Fruit fly (Drosophila melanogaster) whole organism, embryonic: ENCODE data around the gene CG6738.
A peak's percentile ranks its signal among the peaks of the same experiment; 100 is the strongest.

Experiments used
- ATbp ChIP-seq: fragments of 200-800 bp; sonication (Bioruptor generic); optimal IDR thresholded peaks from 2 replicates; lab custom pipeline; 2017; ENCODE audit warnings: missing biosample characterization, mild to moderate bottlenecking, missing genetic modification characterization, missing genetic modification reagents
- Abd-B ChIP-seq: fragments of 200-800 bp; sonication (Bioruptor generic); optimal IDR thresholded peaks from 2 replicates; lab custom pipeline; 2018; ENCODE audit warnings: missing biosample characterization, mild to moderate bottlenecking, missing genetic modification characterization, moderate library complexity
- Bdp1 ChIP-seq: fragments of 200-800 bp; sonication (Bioruptor generic); optimal IDR thresholded peaks from 3 replicates; lab custom pipeline; 2016; ENCODE audit warnings: missing biosample characterization, missing genetic modification characterization
- Blimp-1 ChIP-seq: fragments of 200-800 bp; sonication (Bioruptor generic); optimal IDR thresholded peaks from 3 replicates; lab custom pipeline; 2018; ENCODE audit warnings: missing biosample characterization, missing genetic modification characterization, mild to moderate bottlenecking, moderate library complexity, missing genetic modification reagents
- CG10565 ChIP-seq: fragments of 200-800 bp; sonication (Bioruptor generic); optimal IDR thresholded peaks from 3 replicates; lab custom pipeline; 2016; ENCODE audit warnings: missing biosample characterization, mild to moderate bottlenecking, missing genetic modification characterization
- CG10654 ChIP-seq: fragments of 200-800 bp; sonication (Bioruptor generic); optimal IDR thresholded peaks from 2 replicates; lab custom pipeline; 2016; ENCODE audit warnings: missing biosample characterization, missing genetic modification characterization
- CG13296 ChIP-seq: fragments of 200-800 bp; sonication (Bioruptor generic); optimal IDR thresholded peaks from 3 replicates; lab custom pipeline; 2018; ENCODE audit warnings: missing biosample characterization, mild to moderate bottlenecking, missing genetic modification characterization
- CG13424 ChIP-seq: fragments of 200-800 bp; sonication (Bioruptor generic); optimal IDR thresholded peaks from 2 replicates; lab custom pipeline; 2019; ENCODE audit warnings: missing biosample characterization, mild to moderate bottlenecking, missing genetic modification characterization, moderate library complexity
- CG13624 ChIP-seq: fragments of 200-800 bp; sonication (Bioruptor generic); optimal IDR thresholded peaks from 2 replicates; lab custom pipeline; 2016; ENCODE audit warnings: missing biosample characterization, missing genetic modification characterization
- CG14860 ChIP-seq: fragments of 200-800 bp; sonication (Bioruptor generic); IDR thresholded peaks from 3 replicates; pipeline ENCODE4 v1.3.6; 2022; ENCODE audit warnings: missing biosample characterization, missing genetic modification characterization; ENCODE audit not compliant: partially characterized antibody
- CG15011 ChIP-seq: fragments of 200-800 bp; sonication (Bioruptor generic); optimal IDR thresholded peaks from 3 replicates; lab custom pipeline; 2018; ENCODE audit warnings: missing biosample characterization, mild to moderate bottlenecking, missing genetic modification characterization
- CG16779 ChIP-seq: fragments of 200-800 bp; sonication (Bioruptor generic); IDR thresholded peaks from 2 replicates; pipeline ENCODE4 v1.3.6; 2022; ENCODE audit warnings: missing biosample characterization, missing genetic modification characterization
- CG17186 ChIP-seq: fragments of 200-800 bp; sonication (Bioruptor generic); optimal IDR thresholded peaks from 3 replicates; lab custom pipeline; 2017; ENCODE audit warnings: missing biosample characterization, missing genetic modification reagents, missing genetic modification characterization
- CG17829 ChIP-seq: fragments of 200-800 bp; optimal IDR thresholded peaks from 2 replicates; lab custom pipeline; 2019; ENCODE audit warnings: missing biosample characterization, mild to moderate bottlenecking, missing genetic modification characterization, moderate library complexity
- CG1832 ChIP-seq: fragments of 200-800 bp; sonication (Bioruptor generic); optimal IDR thresholded peaks from 2 replicates; lab custom pipeline; 2017; ENCODE audit warnings: missing biosample characterization, mild to moderate bottlenecking, missing genetic modification characterization, inconsistent platforms
- CG3726 ChIP-seq: fragments of 200-800 bp; sonication (Bioruptor generic); IDR thresholded peaks from 3 replicates; pipeline ENCODE4, ENCODE4 v1.3.6; 2022; ENCODE audit warnings: missing biosample characterization, missing genetic modification characterization
- CG7745 ChIP-seq: fragments of 200-800 bp; sonication (Bioruptor generic); optimal IDR thresholded peaks from 2 replicates; lab custom pipeline; 2018; ENCODE audit warnings: missing biosample characterization, mild to moderate bottlenecking, missing genetic modification characterization, moderate library complexity
- CG8290 ChIP-seq, 3 experiments: fragments of 200-800 bp; sonication (Bioruptor generic); optimal IDR thresholded peaks; 2 replicates each; lab custom pipeline; 2016 to 2019; ENCODE audit warnings: missing biosample characterization in 3 of 3, missing genetic modification characterization in 3 of 3, mild to moderate bottlenecking in 2 of 3, moderate library complexity in 1 of 3
- CG8924 ChIP-seq: fragments of 200-800 bp; optimal IDR thresholded peaks from 3 replicates; lab custom pipeline; 2019; ENCODE audit warnings: missing biosample characterization, mild to moderate bottlenecking, missing genetic modification characterization, moderate library complexity
- Elba2 ChIP-seq: fragments of 200-800 bp; sonication (Bioruptor generic); optimal IDR thresholded peaks from 3 replicates; lab custom pipeline; 2016; ENCODE audit warnings: missing biosample characterization, missing genetic modification characterization
- Fer1 ChIP-seq: fragments of 200-800 bp; sonication (Bioruptor generic); optimal IDR thresholded peaks from 2 replicates; lab custom pipeline; 2017; ENCODE audit warnings: missing biosample characterization, mild to moderate bottlenecking, missing genetic modification characterization
- HLH54F ChIP-seq: fragments of 200-800 bp; sonication (Bioruptor generic); optimal IDR thresholded peaks from 3 replicates; lab custom pipeline; 2016; ENCODE audit warnings: missing biosample characterization, missing genetic modification characterization
- Hand ChIP-seq: fragments of 200-800 bp; sonication (Bioruptor generic); optimal IDR thresholded peaks from 2 replicates; lab custom pipeline; 2017; ENCODE audit warnings: mild to moderate bottlenecking, missing biosample characterization, missing genetic modification reagents, missing genetic modification characterization
- Hmr ChIP-seq: fragments of 200-800 bp; sonication (Bioruptor generic); optimal IDR thresholded peaks from 3 replicates; lab custom pipeline; 2017; ENCODE audit warnings: mild to moderate bottlenecking, missing biosample characterization, missing genetic modification reagents, missing genetic modification characterization
- Hmx ChIP-seq: fragments of 200-800 bp; sonication (Bioruptor generic); optimal IDR thresholded peaks from 2 replicates; lab custom pipeline; 2016; ENCODE audit warnings: missing biosample characterization, missing genetic modification characterization
- Oaz ChIP-seq: fragments of 200-800 bp; sonication (Bioruptor generic); IDR thresholded peaks from 2 replicates; pipeline ENCODE4 v1.3.6; 2022; ENCODE audit warnings: missing biosample characterization, missing genetic modification characterization
- Poxn ChIP-seq: fragments of 200-800 bp; sonication (Bioruptor generic); IDR thresholded peaks from 2 replicates; pipeline ENCODE4 v1.3.6; 2022; ENCODE audit warnings: missing biosample characterization, missing genetic modification characterization
- Rfx ChIP-seq: fragments of 200-800 bp; sonication (Bioruptor generic); IDR thresholded peaks from 2 replicates; pipeline ENCODE4 v1.3.6; 2022; ENCODE audit warnings: missing biosample characterization, missing genetic modification characterization
- Stat92E ChIP-seq, 3 experiments: fragments of >200 bp in 2 of 3; fragments of 200-800 bp in 1 of 3; sonication (Bioruptor generic) in 1 of 3; optimal IDR thresholded peaks; 2 replicates each; lab custom pipeline; 2017 to 2019; ENCODE audit warnings: missing biosample characterization in 3 of 3, missing genetic modification characterization in 3 of 3, mild to moderate bottlenecking in 1 of 3, moderate library complexity in 1 of 3
- ap ChIP-seq: fragments of 200-800 bp; sonication (Bioruptor generic); IDR thresholded peaks from 2 replicates; pipeline ENCODE4 v1.3.6; 2022; ENCODE audit warnings: missing biosample characterization, missing genetic modification characterization
- bcd ChIP-seq: fragments of 200-800 bp; sonication (Bioruptor generic); optimal IDR thresholded peaks from 2 replicates; lab custom pipeline; 2017; ENCODE audit warnings: missing biosample characterization, mild to moderate bottlenecking, missing genetic modification characterization
- br ChIP-seq: fragments of >200 bp; optimal IDR thresholded peaks from 2 replicates; lab custom pipeline; 2017
- chif ChIP-seq, 2 experiments: fragments of 200-800 bp; sonication (Bioruptor generic); optimal IDR thresholded peaks; 3 replicates each; lab custom pipeline; 2016; ENCODE audit warnings: missing biosample characterization in 2 of 2, missing genetic modification characterization in 2 of 2
- en ChIP-seq: fragments of 200-800 bp; sonication (Bioruptor generic); optimal IDR thresholded peaks from 2 replicates; lab custom pipeline; 2016; ENCODE audit warnings: missing biosample characterization, missing genetic modification characterization
- fru ChIP-seq: fragments of >200 bp; optimal IDR thresholded peaks from 2 replicates; lab custom pipeline; 2017
- fu2 ChIP-seq: fragments of 200-800 bp; sonication (Bioruptor generic); optimal IDR thresholded peaks from 2 replicates; lab custom pipeline; 2016; ENCODE audit warnings: missing biosample characterization, missing genetic modification characterization
- gcm ChIP-seq: fragments of 200-800 bp; sonication (Bioruptor generic); optimal IDR thresholded peaks from 2 replicates; lab custom pipeline; 2019; ENCODE audit warnings: missing biosample characterization, mild to moderate bottlenecking, missing genetic modification characterization, moderate library complexity
- gsb-n ChIP-seq: fragments of 200-800 bp; sonication (Bioruptor generic); optimal IDR thresholded peaks from 3 replicates; lab custom pipeline; 2018; ENCODE audit warnings: missing biosample characterization, mild to moderate bottlenecking, missing genetic modification characterization
- h ChIP-seq: fragments of >200 bp; optimal IDR thresholded peaks from 2 replicates; lab custom pipeline; 2017
- hbn ChIP-seq: fragments of 200-800 bp; sonication (Bioruptor generic); IDR thresholded peaks from 2 replicates; pipeline ENCODE4 v1.3.6; 2022; ENCODE audit warnings: missing biosample characterization, missing genetic modification characterization; ENCODE audit not compliant: partially characterized antibody
- maf-S ChIP-seq: fragments of 200-800 bp; sonication (Bioruptor generic); optimal IDR thresholded peaks from 2 replicates; lab custom pipeline; 2016; ENCODE audit warnings: missing biosample characterization, missing genetic modification characterization
- pan ChIP-seq, 4 experiments: fragments of >200 bp in 3 of 4; fragments of 200-800 bp in 1 of 4; sonication (Bioruptor generic) in 1 of 4; optimal IDR thresholded peaks in 3 of 4; IDR thresholded peaks in 1 of 4; 2 replicates each; pipeline versions ENCODE4 v1.3.6 to Lab custom; 2017 to 2022; ENCODE audit warnings: missing biosample characterization in 2 of 4, missing genetic modification characterization in 2 of 4, mixed read lengths in 1 of 4
- pita ChIP-seq: fragments of 200-800 bp; sonication (Bioruptor generic); optimal IDR thresholded peaks from 2 replicates; lab custom pipeline; 2017; ENCODE audit warnings: missing biosample characterization, mild to moderate bottlenecking, missing genetic modification characterization
- sc ChIP-seq, 3 experiments: fragments of >200 bp in 2 of 3; fragments of 200-800 bp in 1 of 3; sonication (Bioruptor generic) in 1 of 3; optimal IDR thresholded peaks; 2 replicates in 2 of 3; 3 replicates in 1 of 3; lab custom pipeline; 2017; ENCODE audit warnings: mild to moderate bottlenecking in 1 of 3, missing biosample characterization in 1 of 3, missing genetic modification characterization in 1 of 3, missing genetic modification reagents in 1 of 3
- sens ChIP-seq: fragments of 200-800 bp; sonication (Bioruptor generic); peaks from one replicate; lab custom pipeline; 2016; ENCODE audit warnings: missing biosample characterization, missing genetic modification characterization
- tap ChIP-seq: fragments of 200-800 bp; optimal IDR thresholded peaks from 3 replicates; lab custom pipeline; 2019; ENCODE audit warnings: missing biosample characterization, mild to moderate bottlenecking, missing genetic modification characterization, moderate library complexity
- tio ChIP-seq: fragments of 200-800 bp; sonication (Bioruptor generic); optimal IDR thresholded peaks from 2 replicates; lab custom pipeline; 2017; ENCODE audit warnings: missing biosample characterization, missing genetic modification characterization, inconsistent platforms
- unc-4 ChIP-seq: fragments of 200-800 bp; sonication (Bioruptor generic); IDR thresholded peaks from 2 replicates; pipeline ENCODE4 v1.3.6; 2022; ENCODE audit warnings: missing biosample characterization, missing genetic modification characterization; ENCODE audit not compliant: partially characterized antibody
- usp ChIP-seq: fragments of >200 bp; optimal IDR thresholded peaks from 2 replicates; lab custom pipeline; 2017; ENCODE audit warnings: missing biosample characterization, missing genetic modification characterization

The CG6738 gene

dm6 chr3R:23053936-23054335, 45.4 kb upstream of the CG6738 start, which contains the start of gene p53 (continued):
- TF ChIP-seq gcm (GFP tag; lab: Kevin White, UChicago), result peak; percentile 17
- no peak for TF ChIP-seq CG10565 (GFP tag; lab: Kevin White, UChicago)
- TF ChIP-seq br, result no peak
- peak; percentile 86 for TF ChIP-seq Hmr
- peak; percentile 44 for TF ChIP-seq CG8290 (GFP tag; optimal IDR thresholded peaks at IDR 0.05; lab: Kevin White, UChicago)
- TF ChIP-seq CG8290 (tag; optimal IDR thresholded peaks at IDR 0.05; lab: Kevin White, UChicago), result peak; percentile 17 to 91
- peak; percentile 84 for TF ChIP-seq CG13624 (GFP tag; lab: Kevin White, UChicago)
- TF ChIP-seq bcd (GFP tag; lab: Kevin White, UChicago), result peak; percentile 89
- TF ChIP-seq Hand (GFP tag; lab: Kevin White, UChicago), result peak; percentile 35
- no peak for TF ChIP-seq CG7745 (tag; lab: Kevin White, UChicago)
- TF ChIP-seq CG16779, result 0 out of 2 replicates have a peak, but pooled peaks have one; percentile 5
- no peak for TF ChIP-seq Hmx
- peak; percentile 60 for TF ChIP-seq fu2 (GFP tag; lab: Kevin White, UChicago)
- peak; percentile 61 for TF ChIP-seq Abd-B (GFP tag; lab: Kevin White, UChicago)
- peak; percentile 52 for TF ChIP-seq HLH54F (GFP tag; lab: Kevin White, UChicago)
- TF ChIP-seq CG17186, result peak; percentile 73
- TF ChIP-seq Stat92E (GFP tag; optimal IDR thresholded peaks at IDR 0.05; lab: Kevin White, UChicago), result no peak
- TF ChIP-seq hbn (GFP tag; lab: Robert Waterston, UW), result peak; percentile 67
- no peak for TF ChIP-seq pita (GFP tag; lab: Kevin White, UChicago)
- TF ChIP-seq pan (optimal IDR thresholded peaks at IDR 0.05; lab: Kevin White, UChicago), result no peak
- TF ChIP-seq pan (GFP tag; optimal IDR thresholded peaks at IDR 0.05 in 1 of 2, IDR thresholded peaks at IDR 0.05 in 1 of 2), result peak in 1 of 2 experiments; percentile 73
- peak; percentile 89 for TF ChIP-seq Rfx
- TF ChIP-seq Elba2 (GFP tag; lab: Kevin White, UChicago), result no peak
- TF ChIP-seq chif (GFP tag; optimal IDR thresholded peaks at IDR 0.05; lab: Kevin White, UChicago), result peak; percentile 48 to 79
- TF ChIP-seq CG1832 (GFP tag; lab: Kevin White, UChicago), result no peak
- TF ChIP-seq CG13296, result peak; percentile 76
- TF ChIP-seq CG10654 (GFP tag; lab: Kevin White, UChicago), result peak; percentile 65
- no peak for TF ChIP-seq usp
- TF ChIP-seq sens (GFP tag; lab: Kevin White, UChicago), result peak; percentile 92
- TF ChIP-seq Oaz, result 0 out of 2 replicates have a peak, but pooled peaks have one; percentile 36
- peak; percentile 20 for TF ChIP-seq tap (tag; lab: Kevin White, UChicago)
- TF ChIP-seq h, result no peak
- no peak for TF ChIP-seq fru (lab: Kevin White, UChicago)
- TF ChIP-seq Fer1 (GFP tag; lab: Kevin White, UChicago), result peak; percentile 82
- peak; percentile 41 for TF ChIP-seq Bdp1 (GFP tag; lab: Kevin White, UChicago)
- peak; percentile 74 for TF ChIP-seq ATbp
- TF ChIP-seq tio (GFP tag; lab: Kevin White, UChicago), result no peak
- peak; percentile 30 for TF ChIP-seq CG17829 (tag; lab: Kevin White, UChicago)
- TF ChIP-seq sc (optimal IDR thresholded peaks at IDR 0.05; lab: Kevin White, UChicago), result no peak
- peak; percentile 64 for TF ChIP-seq sc (GFP tag; optimal IDR thresholded peaks at IDR 0.05; lab: Kevin White, UChicago)
- TF ChIP-seq CG14860 (GFP tag; lab: Robert Waterston, UW), result peak; percentile 63
- peak; percentile 37 for TF ChIP-seq en (GFP tag; lab: Kevin White, UChicago)
- TF ChIP-seq ap (GFP tag; lab: Robert Waterston, UW), result peak; percentile 37; the same call in 1 of the 2 replicates
- TF ChIP-seq unc-4, result peak; percentile 76
- TF ChIP-seq CG13424 (tag; lab: Kevin White, UChicago), result peak; percentile 33
- peak; percentile 76 for TF ChIP-seq CG15011 (GFP tag; lab: Kevin White, UChicago)
- no peak for TF ChIP-seq CG8924 (tag; lab: Kevin White, UChicago)
- 0 out of 3 replicates have a peak, but pooled peaks have one; percentile 53 for TF ChIP-seq CG3726 (GFP tag; lab: Robert Waterston, UW)
- peak; percentile 59 for TF ChIP-seq gsb-n
- no peak for TF ChIP-seq Poxn (GFP tag; lab: Robert Waterston, UW)
- peak; percentile 68 for TF ChIP-seq maf-S (GFP tag; lab: Kevin White, UChicago)
- TF ChIP-seq Blimp-1, result peak; percentile 41
